Fruit fly (Drosophila melanogaster) whole organism, pupa: ENCODE results near the gene CG5194.

ENCODE experiments used
- CG10348 ChIP-seq: fragments of 200-800 bp; sonication (Bioruptor generic); IDR thresholded peaks from 2 replicates; pipeline ENCODE4 v1.3.6; 2022; ENCODE audit warnings: missing biosample characterization, missing genetic modification characterization
- CG12605 ChIP-seq: fragments of 200-800 bp; sonication (Bioruptor generic); IDR thresholded peaks from 2 replicates; pipeline ENCODE4 v1.3.6; 2022; ENCODE audit warnings: missing biosample characterization, missing genetic modification characterization
- CG13204 ChIP-seq: fragments of 200-800 bp; sonication (Bioruptor generic); optimal IDR thresholded peaks from 2 replicates; lab custom pipeline; 2018; ENCODE audit warnings: missing biosample characterization, mild to moderate bottlenecking, missing genetic modification characterization, moderate library complexity
- CG14655 ChIP-seq: fragments of 200-800 bp; sonication (Bioruptor generic); optimal IDR thresholded peaks from 3 replicates; lab custom pipeline; 2017; ENCODE audit warnings: mild to moderate bottlenecking, missing biosample characterization, missing genetic modification reagents, missing genetic modification characterization
- CG15710 ChIP-seq: fragments of 200-800 bp; sonication (Bioruptor generic); optimal IDR thresholded peaks from 2 replicates; lab custom pipeline; 2018; ENCODE audit warnings: missing biosample characterization, mild to moderate bottlenecking, missing genetic modification characterization, moderate library complexity
- CG17806 ChIP-seq: fragments of 200-800 bp; sonication (Bioruptor generic); optimal IDR thresholded peaks from 2 replicates; lab custom pipeline; 2018; ENCODE audit warnings: missing biosample characterization, mild to moderate bottlenecking, missing genetic modification characterization, moderate library complexity
- CG32121 ChIP-seq: fragments of 200-800 bp; sonication (Bioruptor generic); IDR thresholded peaks from 2 replicates; pipeline ENCODE4 v1.3.6; 2022; ENCODE audit warnings: missing biosample characterization, missing genetic modification characterization
- CG34367 ChIP-seq: fragments of 200-800 bp; sonication (Bioruptor generic); optimal IDR thresholded peaks from 2 replicates; lab custom pipeline; 2018; ENCODE audit warnings: missing biosample characterization, mild to moderate bottlenecking, missing genetic modification characterization
- CG4496 ChIP-seq: fragments of 200-800 bp; sonication (Bioruptor generic); IDR thresholded peaks from 3 replicates; pipeline ENCODE4 v1.3.6; 2022; ENCODE audit warnings: missing biosample characterization, missing genetic modification characterization
- CG8159 ChIP-seq: fragments of 200-800 bp; sonication (Bioruptor generic); optimal IDR thresholded peaks from 3 replicates; lab custom pipeline; 2018; ENCODE audit warnings: missing biosample characterization, mild to moderate bottlenecking, missing genetic modification characterization, moderate library complexity
- CG8301 ChIP-seq: fragments of 200-800 bp; sonication (Bioruptor generic); optimal IDR thresholded peaks from 2 replicates; lab custom pipeline; 2018; ENCODE audit warnings: missing biosample characterization, mild to moderate bottlenecking, missing genetic modification characterization
- CG9948 ChIP-seq: fragments of 200-800 bp; sonication (Bioruptor generic); optimal IDR thresholded peaks from 2 replicates; lab custom pipeline; 2018; ENCODE audit warnings: missing biosample characterization, mild to moderate bottlenecking, missing genetic modification characterization, moderate library complexity
- D1 ChIP-seq: fragments of 200-800 bp; sonication (Bioruptor generic); optimal IDR thresholded peaks from 2 replicates; lab custom pipeline; 2018; ENCODE audit warnings: missing biosample characterization, mild to moderate bottlenecking, missing genetic modification characterization, moderate library complexity
- EcR ChIP-seq: fragments of 200-800 bp; sonication (Bioruptor generic); optimal IDR thresholded peaks from 3 replicates; lab custom pipeline; 2019; ENCODE audit warnings: missing biosample characterization, missing genetic modification characterization, mild to moderate bottlenecking, moderate library complexity, missing genetic modification reagents
- Ets98B ChIP-seq: fragments of 200-800 bp; sonication (Bioruptor generic); IDR thresholded peaks from 2 replicates; pipeline ENCODE4 v1.3.6; 2022; ENCODE audit warnings: missing biosample characterization, missing genetic modification characterization
- Pif1A ChIP-seq: fragments of 200-800 bp; sonication (Bioruptor generic); optimal IDR thresholded peaks from 3 replicates; lab custom pipeline; 2016; ENCODE audit warnings: missing biosample characterization, missing genetic modification characterization
- Pif1B ChIP-seq: fragments of 200-800 bp; sonication (Bioruptor generic); optimal IDR thresholded peaks from 3 replicates; lab custom pipeline; 2016; ENCODE audit warnings: missing biosample characterization, missing genetic modification characterization
- Snoo ChIP-seq: fragments of 200-800 bp; sonication (Bioruptor generic); optimal IDR thresholded peaks from 3 replicates; lab custom pipeline; 2017; ENCODE audit warnings: missing biosample characterization, mild to moderate bottlenecking, missing genetic modification characterization, inconsistent platforms
- fd96Ca ChIP-seq: fragments of 200-800 bp; sonication (Bioruptor generic); IDR thresholded peaks from 3 replicates; pipeline ENCODE4 v1.3.6; 2022; ENCODE audit warnings: missing biosample characterization, missing genetic modification characterization
- gl ChIP-seq: fragments of 200-800 bp; sonication (Bioruptor generic); optimal IDR thresholded peaks from 2 replicates; lab custom pipeline; 2018; ENCODE audit warnings: missing biosample characterization, mild to moderate bottlenecking, missing genetic modification characterization
- rn ChIP-seq: fragments of 200-800 bp; sonication (Bioruptor generic); IDR thresholded peaks from 2 replicates; pipeline ENCODE4 v1.3.6; 2022; ENCODE audit warnings: missing biosample characterization, missing genetic modification characterization

Gene CG5194

DNA sequence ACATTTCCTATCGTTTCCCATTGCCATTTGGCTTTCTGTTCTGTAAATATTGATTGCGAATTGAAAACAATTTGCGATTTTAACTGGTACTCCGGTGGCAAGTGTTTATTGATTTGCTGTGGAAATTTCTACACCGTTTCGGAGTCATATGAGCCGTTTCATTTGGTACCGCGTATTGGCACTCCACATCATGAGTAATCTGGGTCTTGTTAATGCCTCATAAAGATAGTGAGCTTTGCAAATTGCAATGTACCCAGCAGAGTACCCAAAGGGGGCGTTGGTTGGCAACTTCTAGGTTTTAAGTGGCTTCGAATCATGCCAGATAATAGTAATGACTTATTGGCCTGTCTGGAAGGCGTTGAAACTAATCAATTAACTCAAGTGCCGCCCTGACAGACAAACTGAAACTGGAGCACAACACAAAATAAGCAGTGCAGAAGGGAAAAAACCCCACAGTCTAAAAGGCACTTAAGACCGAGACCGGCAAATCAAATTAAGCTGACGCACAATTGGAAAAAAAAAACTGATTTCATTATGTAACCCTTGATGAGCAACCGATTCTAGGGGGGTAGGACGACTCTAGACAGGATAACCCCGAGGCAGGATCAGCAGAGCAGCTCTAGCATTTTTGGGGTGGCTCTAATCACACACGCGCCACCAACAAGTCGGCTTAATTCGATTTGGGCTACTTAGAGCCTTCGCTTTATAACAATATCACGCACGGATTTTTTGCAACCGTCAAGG lies 43.3 kb upstream of the CG5194 start:
- no peak for TF ChIP-seq CG32121 (GFP tag; lab: Robert Waterston, UW)
- no peak for TF ChIP-seq CG8301
- no peak for TF ChIP-seq CG9948 (tag; lab: Kevin White, UChicago)
- TF ChIP-seq Ets98B (GFP tag; lab: Robert Waterston, UW), result no peak
- no peak for TF ChIP-seq CG8159 (tag; lab: Kevin White, UChicago)
- no peak for TF ChIP-seq D1 (tag; lab: Kevin White, UChicago)
- no peak for TF ChIP-seq CG15710 (tag; lab: Kevin White, UChicago)
- TF ChIP-seq CG4496, result no peak
- no peak for TF ChIP-seq CG12605 (GFP tag; lab: Robert Waterston, UW)
- no peak for TF ChIP-seq Pif1B (GFP tag; lab: Kevin White, UChicago)
- TF ChIP-seq EcR (GFP tag; lab: Kevin White, UChicago), result no peak
- no peak for TF ChIP-seq Pif1A (GFP tag; lab: Kevin White, UChicago)
- TF ChIP-seq CG10348 (GFP tag; lab: Robert Waterston, UW), result no peak
- TF ChIP-seq CG14655 (GFP tag; lab: Kevin White, UChicago), result no peak
- no peak for TF ChIP-seq gl (tag; lab: Kevin White, UChicago)
- no peak for TF ChIP-seq CG13204 (GFP tag; lab: Kevin White, UChicago)
- no peak for TF ChIP-seq CG17806
- no peak for TF ChIP-seq fd96Ca (GFP tag; lab: Robert Waterston, UW)
- no peak for TF ChIP-seq rn (GFP tag; lab: Robert Waterston, UW)

DNA sequence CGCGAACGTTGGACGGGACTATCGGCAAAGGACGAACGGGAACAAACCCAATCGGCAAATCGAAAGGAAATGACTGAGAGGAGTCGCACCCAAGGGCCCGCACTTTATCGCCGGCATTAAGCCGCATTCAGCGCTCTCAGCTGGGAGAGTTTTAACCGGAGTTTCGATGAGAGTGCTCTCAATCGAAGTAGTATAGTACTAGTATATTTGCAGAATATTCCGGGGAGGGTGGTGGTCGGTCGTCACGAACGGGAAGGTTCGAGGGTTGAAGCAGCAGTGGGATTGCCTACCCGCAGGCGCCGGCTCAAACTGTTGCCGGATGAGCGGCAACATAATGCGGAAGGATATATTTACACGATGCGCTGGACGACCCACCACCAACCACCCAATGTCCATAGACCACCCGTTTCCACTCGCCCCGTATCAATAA lies 42.2 kb upstream of the CG5194 start:
- TF ChIP-seq CG8301, result no peak
- TF ChIP-seq Snoo (tag; lab: Kevin White, UChicago), result no peak
- no peak for TF ChIP-seq CG13204 (GFP tag; lab: Kevin White, UChicago)
- TF ChIP-seq CG15710 (tag; lab: Kevin White, UChicago), result no peak
- TF ChIP-seq CG17806, result no peak
- no peak for TF ChIP-seq CG34367
- TF ChIP-seq gl (tag; lab: Kevin White, UChicago), result no peak
- TF ChIP-seq fd96Ca (GFP tag; lab: Robert Waterston, UW), result no peak
- no peak for TF ChIP-seq Pif1A (GFP tag; lab: Kevin White, UChicago)
- no peak for TF ChIP-seq CG32121 (GFP tag; lab: Robert Waterston, UW)
- TF ChIP-seq CG8159 (tag; lab: Kevin White, UChicago), result no peak
- no peak for TF ChIP-seq Ets98B (GFP tag; lab: Robert Waterston, UW)
- TF ChIP-seq EcR (GFP tag; lab: Kevin White, UChicago), result no peak
- TF ChIP-seq rn (GFP tag; lab: Robert Waterston, UW), result no peak
- TF ChIP-seq CG9948 (tag; lab: Kevin White, UChicago), result no peak
- TF ChIP-seq, all 21 proteins: peak for 0

DNA sequence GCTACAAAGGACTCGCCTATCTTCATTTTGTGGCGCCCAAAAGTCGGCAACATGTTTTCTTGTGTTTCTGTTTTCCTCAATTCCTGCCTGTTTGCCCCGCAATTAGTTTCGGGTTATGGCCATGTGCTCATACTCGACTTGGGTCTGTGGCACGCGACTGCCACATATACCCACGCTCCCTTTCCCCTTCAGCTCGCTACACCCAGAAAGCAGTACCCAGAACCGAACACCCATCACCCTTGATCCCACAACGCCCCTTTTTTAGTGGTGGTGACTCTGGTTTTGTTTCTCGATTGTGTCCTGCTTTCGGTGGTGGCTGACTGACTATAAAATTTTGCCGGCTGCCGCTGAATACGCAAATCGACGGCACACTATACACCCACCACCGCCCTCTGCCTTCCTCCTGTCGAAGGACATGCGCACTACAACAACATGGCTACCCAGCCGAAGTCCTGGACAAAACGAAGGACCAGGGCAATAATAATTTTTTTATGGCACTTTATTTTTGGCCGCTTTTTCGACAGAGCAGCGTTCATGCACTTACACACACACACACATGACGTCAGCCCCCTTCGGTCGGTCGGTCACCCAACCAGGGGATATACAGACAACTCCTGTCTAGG lies 40.9 kb upstream of the CG5194 start:
- TF ChIP-seq CG14655 (GFP tag; lab: Kevin White, UChicago) (no peak), CG13204 (GFP tag; lab: Kevin White, UChicago) (no peak), Snoo (tag; lab: Kevin White, UChicago) (no peak), CG8301 (no peak), Pif1B (GFP tag; lab: Kevin White, UChicago) (no peak), Pif1A (GFP tag; lab: Kevin White, UChicago) (no peak), CG15710 (tag; lab: Kevin White, UChicago) (no peak), CG34367 (no peak), EcR (GFP tag; lab: Kevin White, UChicago) (no peak), CG10348 (GFP tag; lab: Robert Waterston, UW) (no peak), fd96Ca (GFP tag; lab: Robert Waterston, UW) (no peak), CG8159 (tag; lab: Kevin White, UChicago) (no peak), rn (GFP tag; lab: Robert Waterston, UW) (no peak), CG12605 (GFP tag; lab: Robert Waterston, UW) (no peak), CG32121 (GFP tag; lab: Robert Waterston, UW) (no peak), CG4496 (no peak), gl (tag; lab: Kevin White, UChicago) (no peak), D1 (tag; lab: Kevin White, UChicago) (no peak), CG17806 (no peak)
- TF ChIP-seq, all 21 proteins: peak for 0

DNA sequence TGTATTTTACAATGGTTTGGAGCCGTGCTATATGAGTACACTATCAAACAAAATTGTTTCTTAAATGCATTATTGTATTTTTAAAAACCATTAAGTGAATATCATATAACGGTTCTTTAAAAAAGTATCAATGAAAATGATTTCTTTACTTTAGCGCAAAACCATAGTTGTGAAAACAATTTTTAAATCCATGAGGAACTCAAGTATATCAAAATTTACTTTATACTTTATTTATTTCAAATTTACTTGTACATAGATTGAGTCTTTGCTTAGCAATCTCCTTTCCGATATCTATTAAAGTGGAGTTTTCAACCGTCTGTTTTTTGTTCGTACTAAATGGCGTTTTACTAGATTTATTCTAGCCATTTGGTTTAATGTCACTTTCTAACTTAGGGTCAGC lies 37.4 kb upstream of the CG5194 start, which contains the start of gene Argk2:
TSS of gene Argk2 (plus strand) at position 378 of the 400 bp plus-strand sequence.
- peak; percentile 55; the same call in 2 of the 3 replicates for TF ChIP-seq CG4496
- no peak for TF ChIP-seq CG10348 (GFP tag; lab: Robert Waterston, UW)
- TF ChIP-seq, all 21 proteins: peak for 1

DNA sequence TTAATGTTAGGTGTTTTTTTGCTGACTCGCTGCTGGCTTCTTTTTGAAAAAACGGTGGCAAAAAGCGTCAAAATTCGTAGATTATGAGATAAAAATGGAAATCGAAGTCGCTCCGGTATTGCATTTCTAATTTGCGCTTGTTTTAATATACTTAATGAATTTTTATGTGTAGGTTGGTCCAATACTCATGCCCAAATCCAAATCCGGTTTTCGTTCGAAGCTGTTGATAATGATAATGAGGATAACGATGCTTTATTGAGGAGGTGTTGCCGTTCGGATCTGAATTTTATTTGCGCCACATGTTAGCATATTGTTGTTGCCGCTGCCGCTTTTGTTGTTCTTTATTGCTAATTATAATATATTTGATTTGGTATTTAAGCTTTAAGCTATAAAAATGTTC lies 36.6 kb upstream of the CG5194 start:
- no peak for TF ChIP-seq CG10348 (GFP tag; lab: Robert Waterston, UW)
- no peak for TF ChIP-seq Pif1A (GFP tag; lab: Kevin White, UChicago)
- no peak for TF ChIP-seq rn (GFP tag; lab: Robert Waterston, UW)
- TF ChIP-seq fd96Ca (GFP tag; lab: Robert Waterston, UW), result no peak
- TF ChIP-seq CG9948 (tag; lab: Kevin White, UChicago), result no peak
- TF ChIP-seq CG15710 (tag; lab: Kevin White, UChicago), result no peak
- TF ChIP-seq CG14655 (GFP tag; lab: Kevin White, UChicago), result no peak
- TF ChIP-seq D1 (tag; lab: Kevin White, UChicago), result no peak
- TF ChIP-seq CG17806, result no peak
- TF ChIP-seq gl (tag; lab: Kevin White, UChicago), result no peak
- no peak for TF ChIP-seq CG12605 (GFP tag; lab: Robert Waterston, UW)
- TF ChIP-seq CG8301, result no peak
